Fruit fly (Drosophila melanogaster): Measurements from ENCODE around the gene Cp19.

Cp19 gene

dm6 chr3L:8729565-8729964 is at the start of gene Cp19:
Gene Cp19 (plus strand): TSS chr3L:8729865.
- no peak for TF ChIP-seq CG8478 (optimal IDR thresholded peaks at IDR 0.05)
- TF ChIP-seq pan (optimal IDR thresholded peaks at IDR 0.05), result no peak
- TF ChIP-seq EcR (GFP tag; optimal IDR thresholded peaks at IDR 0.05), result no peak
- TF ChIP-seq usp (GFP tag; optimal IDR thresholded peaks at IDR 0.05), result no peak
- TF ChIP-seq psq (optimal IDR thresholded peaks at IDR 0.05), result no peak
- no peak for TF ChIP-seq Dll (optimal IDR thresholded peaks at IDR 0.05)

DNA sequence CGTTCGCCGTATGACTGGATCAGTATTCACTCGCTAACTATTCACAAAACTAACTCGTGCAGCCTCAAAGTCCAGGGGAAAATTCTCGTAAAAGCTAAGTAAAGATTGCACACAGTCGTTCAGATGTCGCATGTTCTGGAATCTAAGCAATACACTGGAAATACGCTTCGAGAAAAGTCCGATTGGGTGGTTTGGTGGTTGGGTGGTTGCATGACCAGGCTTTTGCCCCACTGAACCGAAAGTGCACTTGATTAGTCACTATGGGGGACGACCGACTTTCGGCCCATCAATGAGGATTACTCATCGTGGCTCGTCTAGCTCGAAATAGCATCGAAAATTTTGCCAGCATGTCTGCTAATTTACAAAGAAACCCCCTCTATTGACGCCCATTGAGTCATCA is 49.3 kb upstream of the Cp19 start:
- TF ChIP-seq psq (optimal IDR thresholded peaks at IDR 0.05), result no peak
- TF ChIP-seq Dll (optimal IDR thresholded peaks at IDR 0.05), result no peak
- TF ChIP-seq pan (optimal IDR thresholded peaks at IDR 0.05), result no peak
- TF ChIP-seq CG8478 (optimal IDR thresholded peaks at IDR 0.05), result no peak
- no peak for TF ChIP-seq EcR (GFP tag; optimal IDR thresholded peaks at IDR 0.05)
- TF ChIP-seq usp (GFP tag; optimal IDR thresholded peaks at IDR 0.05), result no peak

- TF ChIP-seq CG8478 (optimal IDR thresholded peaks at IDR 0.05) (no peak), usp (GFP tag; optimal IDR thresholded peaks at IDR 0.05) (no peak), EcR (GFP tag; optimal IDR thresholded peaks at IDR 0.05) (no peak), psq (optimal IDR thresholded peaks at IDR 0.05) (no peak), pan (optimal IDR thresholded peaks at IDR 0.05) (no peak), Dll (optimal IDR thresholded peaks at IDR 0.05) (no peak)
Observed at dm6 chr3L:8681271-8681670, 48.4 kb upstream of the Cp19 start.

DNA sequence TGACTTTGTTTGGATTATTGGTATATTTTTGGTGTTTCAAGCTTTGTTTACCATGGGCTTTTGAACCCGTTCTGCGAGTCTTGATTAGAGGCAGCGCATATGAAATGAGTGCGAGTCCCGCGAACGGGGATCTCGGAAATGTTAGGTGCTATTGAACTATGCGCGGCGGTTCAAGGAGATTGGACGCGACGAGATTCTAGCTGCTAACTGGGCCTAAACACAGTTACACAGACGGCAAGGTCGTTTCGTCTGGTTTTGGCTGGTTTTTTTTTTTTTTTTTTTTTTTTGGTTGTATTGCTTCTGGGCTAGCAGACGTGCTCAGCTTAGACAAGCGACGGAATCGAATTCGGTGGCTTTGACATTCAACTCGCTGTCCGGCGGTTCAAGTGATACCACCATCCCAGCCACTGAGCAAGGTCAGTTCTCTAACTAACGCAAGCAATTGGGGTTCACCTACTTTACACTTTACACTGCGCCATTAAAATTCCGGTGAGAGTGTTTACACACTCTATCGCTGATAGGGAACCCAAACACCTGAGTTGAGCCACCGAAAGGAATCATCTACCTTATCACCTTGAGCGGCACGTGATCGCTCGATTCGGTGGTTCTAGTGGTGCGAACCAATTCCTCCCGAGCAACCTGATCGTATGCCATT is 47.6 kb upstream of the Cp19 start:
- TF ChIP-seq usp (GFP tag; optimal IDR thresholded peaks at IDR 0.05) (no peak), psq (optimal IDR thresholded peaks at IDR 0.05) (no peak), EcR (GFP tag; optimal IDR thresholded peaks at IDR 0.05) (no peak), Dll (optimal IDR thresholded peaks at IDR 0.05) (no peak), pan (optimal IDR thresholded peaks at IDR 0.05) (no peak), CG8478 (optimal IDR thresholded peaks at IDR 0.05) (no peak)

dm6 chr3L:8682551-8683375 is 46.9 kb upstream of the Cp19 start:
- TF ChIP-seq psq (optimal IDR thresholded peaks at IDR 0.05) (no peak), CG8478 (optimal IDR thresholded peaks at IDR 0.05) (no peak), EcR (GFP tag; optimal IDR thresholded peaks at IDR 0.05) (no peak), usp (GFP tag; optimal IDR thresholded peaks at IDR 0.05) (no peak), pan (optimal IDR thresholded peaks at IDR 0.05) (no peak)

DNA sequence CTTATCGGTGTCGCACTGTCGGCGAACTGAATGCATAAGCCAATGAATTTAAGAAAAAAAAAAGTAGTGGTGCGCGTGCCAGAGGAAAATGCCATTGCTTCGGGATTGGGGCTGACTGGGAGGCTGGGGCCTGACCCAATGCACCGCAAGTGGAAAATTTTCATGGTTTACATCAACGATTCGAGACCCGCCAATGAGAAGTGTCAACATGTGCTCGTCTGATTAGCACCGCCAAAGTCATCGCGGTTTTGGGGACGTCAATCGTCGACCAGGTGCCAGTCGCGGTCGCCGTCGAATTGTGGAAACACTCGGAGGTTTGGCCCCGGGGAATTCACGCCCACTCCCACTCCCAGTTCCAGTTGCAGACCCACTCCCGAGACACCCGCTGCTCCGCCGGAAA is 45.9 kb upstream of the Cp19 start:
- no peak for TF ChIP-seq usp (GFP tag; optimal IDR thresholded peaks at IDR 0.05)
- TF ChIP-seq Dll (optimal IDR thresholded peaks at IDR 0.05), result no peak
- TF ChIP-seq CG8478 (optimal IDR thresholded peaks at IDR 0.05), result no peak
- TF ChIP-seq psq (optimal IDR thresholded peaks at IDR 0.05), result no peak
- no peak for TF ChIP-seq pan (optimal IDR thresholded peaks at IDR 0.05)
- TF ChIP-seq EcR (GFP tag; optimal IDR thresholded peaks at IDR 0.05), result no peak

- no peak for TF ChIP-seq usp (GFP tag; optimal IDR thresholded peaks at IDR 0.05)
- no peak for TF ChIP-seq EcR (GFP tag; optimal IDR thresholded peaks at IDR 0.05)
- no peak for TF ChIP-seq Dll (optimal IDR thresholded peaks at IDR 0.05)
- no peak for TF ChIP-seq CG8478 (optimal IDR thresholded peaks at IDR 0.05)
- no peak for TF ChIP-seq psq (optimal IDR thresholded peaks at IDR 0.05)
- no peak for TF ChIP-seq pan (optimal IDR thresholded peaks at IDR 0.05)
Observed at dm6 chr3L:8684419-8685081, 45.1 kb upstream of the Cp19 start.

dm6 chr3L:8686646-8687045 is 43.0 kb upstream of the Cp19 start:
- no peak for TF ChIP-seq Dll (optimal IDR thresholded peaks at IDR 0.05)
- TF ChIP-seq CG8478 (optimal IDR thresholded peaks at IDR 0.05), result no peak
- no peak for TF ChIP-seq EcR (GFP tag; optimal IDR thresholded peaks at IDR 0.05)
- no peak for TF ChIP-seq usp (GFP tag; optimal IDR thresholded peaks at IDR 0.05)
- no peak for TF ChIP-seq pan (optimal IDR thresholded peaks at IDR 0.05)
- no peak for TF ChIP-seq psq (optimal IDR thresholded peaks at IDR 0.05)

DNA sequence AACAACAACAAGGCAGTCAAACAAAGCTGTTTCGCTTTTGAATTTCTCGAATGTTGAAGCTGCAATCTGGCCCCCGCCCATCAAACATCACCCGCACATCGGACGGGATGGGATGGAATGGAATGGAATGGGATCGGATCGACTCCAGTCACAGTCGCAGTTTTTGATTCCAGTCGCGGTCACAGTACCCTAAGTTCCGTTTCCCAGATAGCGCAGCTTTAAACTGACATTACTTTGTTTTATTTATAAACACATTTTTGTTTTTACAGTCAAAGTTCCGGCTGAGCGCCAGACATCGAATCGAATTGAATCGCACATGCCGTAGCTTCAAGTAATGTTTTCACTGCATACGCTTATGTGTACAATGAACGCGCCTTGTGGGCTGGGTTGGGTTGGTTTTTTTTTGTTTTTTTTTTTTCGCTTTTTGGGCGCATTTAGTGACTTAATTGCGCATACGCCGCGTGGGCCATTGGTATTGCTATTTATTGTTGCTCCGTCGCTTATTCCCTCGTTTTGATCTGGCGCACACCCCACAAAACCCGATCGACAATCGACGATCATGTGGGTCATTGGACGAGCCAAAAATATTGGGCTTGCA is 40.9 kb upstream of the Cp19 start:
- TF ChIP-seq pan (optimal IDR thresholded peaks at IDR 0.05) (peak; percentile 30), CG8478 (optimal IDR thresholded peaks at IDR 0.05) (no peak)

DNA sequence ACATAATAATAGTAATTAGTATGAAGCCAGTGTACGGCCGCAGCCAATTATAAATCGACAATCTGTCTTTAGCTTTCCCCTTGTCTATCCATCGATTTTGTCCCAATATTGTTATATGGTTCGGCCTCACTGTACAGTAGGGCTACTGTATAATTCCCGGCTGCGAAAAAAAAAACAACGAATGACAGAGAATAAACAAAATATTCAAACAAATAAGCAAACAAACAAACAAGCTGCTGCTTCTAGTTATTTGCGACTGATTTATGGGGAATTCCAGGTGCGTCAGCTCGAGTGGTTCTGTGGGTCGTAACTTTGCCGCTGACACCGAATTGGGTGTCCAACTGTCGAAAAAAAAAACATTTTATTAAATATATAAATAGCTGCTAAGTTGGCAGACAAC is 40.0 kb upstream of the Cp19 start:
- no peak for TF ChIP-seq psq (optimal IDR thresholded peaks at IDR 0.05)
- no peak for TF ChIP-seq EcR (GFP tag; optimal IDR thresholded peaks at IDR 0.05)
- no peak for TF ChIP-seq usp (GFP tag; optimal IDR thresholded peaks at IDR 0.05)
- no peak for TF ChIP-seq pan (optimal IDR thresholded peaks at IDR 0.05)
- TF ChIP-seq Dll (optimal IDR thresholded peaks at IDR 0.05), result no peak
- TF ChIP-seq CG8478 (optimal IDR thresholded peaks at IDR 0.05), result no peak

DNA sequence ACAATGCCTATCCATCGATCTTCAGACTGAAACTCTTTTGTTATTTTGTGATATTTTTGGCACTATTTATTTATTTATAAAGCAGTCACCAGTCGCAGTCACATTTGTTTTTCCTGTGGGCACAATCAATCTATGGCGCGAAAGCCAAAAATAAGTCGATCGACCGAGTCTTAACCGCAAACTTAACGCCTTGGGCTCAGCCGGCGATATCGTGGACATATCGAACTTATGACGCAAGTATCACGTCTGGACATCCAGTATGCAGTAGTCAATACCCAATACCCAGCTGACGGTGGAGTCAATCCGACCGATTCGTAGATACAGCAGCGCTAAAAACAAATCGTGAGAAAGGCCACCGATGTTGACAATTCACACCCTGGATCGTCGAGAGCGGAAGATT is 39.0 kb upstream of the Cp19 start:
- TF ChIP-seq CG8478 (optimal IDR thresholded peaks at IDR 0.05), result no peak
- no peak for TF ChIP-seq EcR (GFP tag; optimal IDR thresholded peaks at IDR 0.05)
- TF ChIP-seq usp (GFP tag; optimal IDR thresholded peaks at IDR 0.05), result no peak
- TF ChIP-seq Dll (optimal IDR thresholded peaks at IDR 0.05), result no peak
- TF ChIP-seq psq (optimal IDR thresholded peaks at IDR 0.05), result no peak
- no peak for TF ChIP-seq pan (optimal IDR thresholded peaks at IDR 0.05)

Measured in whole organism.